Worm (Caenorhabditis elegans): ENCODE measurements around the gene Y39A1A.24.
A peak's percentile ranks its signal among the peaks of the same experiment; 100 is the strongest.

Gene Y39A1A.24

ce11 chrIII:10624564-10624963 is 12.1 kb downstream of the Y39A1A.24 start:
- TF ChIP-seq unc-62 (GFP tag; optimal IDR thresholded peaks at IDR 0.05) (no peak), tbx-2 (tag; optimal IDR thresholded peaks at IDR 0.05) (peak; percentile 6), lin-13 (GFP tag; optimal IDR thresholded peaks at IDR 0.05) (no peak), sox-4 (tag; optimal IDR thresholded peaks at IDR 0.05) (no peak), nhr-85 (tag) (peak; percentile 79), ces-1 (GFP tag; optimal IDR thresholded peaks at IDR 0.05) (no peak), swsn-7 (tag; optimal IDR thresholded peaks at IDR 0.05) (peak; percentile 31), isw-1 (GFP tag; IDR thresholded peaks at IDR 0.05) (no peak), mdl-1 (tag; optimal IDR thresholded peaks at IDR 0.05) (peak in 1 of 2 experiments; percentile 36), rnt-1 (tag; optimal IDR thresholded peaks at IDR 0.05) (peak; percentile 51), ceh-63 (GFP tag; optimal IDR thresholded peaks at IDR 0.05) (no peak), irx-1 (tag; optimal IDR thresholded peaks at IDR 0.05) (peak; percentile 35), nhr-47 (tag; optimal IDR thresholded peaks at IDR 0.05) (peak; percentile 50), zip-4 (GFP tag; optimal IDR thresholded peaks at IDR 0.05) (no peak), snpc-4 (tag; optimal IDR thresholded peaks at IDR 0.05) (no peak), nhr-19 (GFP tag; conservative IDR thresholded peaks at IDR 0.05) (peak; percentile 53), snu-23 (GFP tag; optimal IDR thresholded peaks at IDR 0.05) (peak; percentile 65), nhr-90 (tag; optimal IDR thresholded peaks at IDR 0.05; ENCODE audit: poor library complexity) (peak; percentile 49), nhr-237 (tag; optimal IDR thresholded peaks at IDR 0.05) (no peak), jun-1 (tag; optimal IDR thresholded peaks at IDR 0.05) (peak; percentile 7), xbp-1 (tag; optimal IDR thresholded peaks at IDR 0.05) (peak; percentile 21), lsy-2 (tag; optimal IDR thresholded peaks at IDR 0.05) (peak; percentile 29 to 66), nhr-71 (tag; optimal IDR thresholded peaks at IDR 0.05) (peak; percentile 48), ztf-4 (tag; optimal IDR thresholded peaks at IDR 0.05) (no peak), lir-3 (tag; optimal IDR thresholded peaks at IDR 0.05; ENCODE audit: poor library complexity) (peak; percentile 21), unc-98 (GFP tag; IDR thresholded peaks at IDR 0.05) (no peak), lin-35 (GFP tag; optimal IDR thresholded peaks at IDR 0.05) (peak; percentile 20 to 72), vab-15 (tag; optimal IDR thresholded peaks at IDR 0.05) (no peak), dpl-1 (GFP tag; optimal IDR thresholded peaks at IDR 0.05) (peak; percentile 26 to 42 (median 35)), unc-130 (tag; optimal IDR thresholded peaks at IDR 0.05) (peak; percentile 23), mep-1 (tag; optimal IDR thresholded peaks at IDR 0.05) (peak; percentile 26), dsc-1 (tag; optimal IDR thresholded peaks at IDR 0.05) (peak; percentile 15), efl-1 (optimal IDR thresholded peaks at IDR 0.05) (peak; percentile 1 to 39), efl-1 (GFP tag; optimal IDR thresholded peaks at IDR 0.05 in 1 of 2) (peak; percentile 32 to 95), aha-1 (tag; optimal IDR thresholded peaks at IDR 0.05) (no peak), nhr-20 (tag; optimal IDR thresholded peaks at IDR 0.05) (peak; percentile 2), ztf-11 (tag; optimal IDR thresholded peaks at IDR 0.05) (no peak), C16A3.4 (tag; optimal IDR thresholded peaks at IDR 0.05) (peak; percentile 45)

ce11 chrIII:10628360-10628759 is 15.9 kb downstream of the Y39A1A.24 start:
- TF ChIP-seq isw-1 (GFP tag; IDR thresholded peaks at IDR 0.05) (no peak), pax-3 (tag; optimal IDR thresholded peaks at IDR 0.05) (no peak), nhr-237 (tag; optimal IDR thresholded peaks at IDR 0.05) (no peak), nhr-90 (tag; optimal IDR thresholded peaks at IDR 0.05; ENCODE audit: poor library complexity) (peak; percentile 45), ets-5 (GFP tag; IDR thresholded peaks at IDR 0.05) (no peak), nhr-76 (tag; optimal IDR thresholded peaks at IDR 0.05) (no peak), nhr-20 (tag; optimal IDR thresholded peaks at IDR 0.05) (peak; percentile 61), xbp-1 (tag; optimal IDR thresholded peaks at IDR 0.05) (peak; percentile 2), snu-23 (GFP tag; optimal IDR thresholded peaks at IDR 0.05) (peak; percentile 59), aha-1 (tag; optimal IDR thresholded peaks at IDR 0.05) (no peak), mdl-1 (tag; optimal IDR thresholded peaks at IDR 0.05) (peak in 1 of 2 experiments; percentile 58), pqm-1 (tag; optimal IDR thresholded peaks at IDR 0.05) (no peak), fos-1 (tag; optimal IDR thresholded peaks at IDR 0.05) (no peak), egl-27 (tag; optimal IDR thresholded peaks at IDR 0.05) (no peak), nhr-47 (tag; optimal IDR thresholded peaks at IDR 0.05) (peak; percentile 64), mep-1 (tag; optimal IDR thresholded peaks at IDR 0.05) (peak; percentile 33), fkh-4 (tag; optimal IDR thresholded peaks at IDR 0.05; ENCODE audit: borderline replicate concordance) (no peak), swsn-7 (tag; optimal IDR thresholded peaks at IDR 0.05) (peak; percentile 68), nhr-71 (tag; optimal IDR thresholded peaks at IDR 0.05) (peak; percentile 75), efl-3 (GFP tag; optimal IDR thresholded peaks at IDR 0.05) (no peak), ceh-82 (tag; optimal IDR thresholded peaks at IDR 0.05) (peak in 1 of 3 experiments; percentile 18), unc-130 (tag; optimal IDR thresholded peaks at IDR 0.05) (no peak), mab-9 (GFP tag; IDR thresholded peaks at IDR 0.05) (no peak), fkh-10 (GFP tag; optimal IDR thresholded peaks at IDR 0.05) (no peak), C34B4.2 (tag; optimal IDR thresholded peaks at IDR 0.05) (no peak), jun-1 (tag; optimal IDR thresholded peaks at IDR 0.05) (peak; percentile 0), nhr-11 (tag; optimal IDR thresholded peaks at IDR 0.05) (no peak), tbx-2 (tag; optimal IDR thresholded peaks at IDR 0.05) (peak; percentile 47)
